Worm (Caenorhabditis elegans): ENCODE measurements around the gene C25D7.16.

DNA sequence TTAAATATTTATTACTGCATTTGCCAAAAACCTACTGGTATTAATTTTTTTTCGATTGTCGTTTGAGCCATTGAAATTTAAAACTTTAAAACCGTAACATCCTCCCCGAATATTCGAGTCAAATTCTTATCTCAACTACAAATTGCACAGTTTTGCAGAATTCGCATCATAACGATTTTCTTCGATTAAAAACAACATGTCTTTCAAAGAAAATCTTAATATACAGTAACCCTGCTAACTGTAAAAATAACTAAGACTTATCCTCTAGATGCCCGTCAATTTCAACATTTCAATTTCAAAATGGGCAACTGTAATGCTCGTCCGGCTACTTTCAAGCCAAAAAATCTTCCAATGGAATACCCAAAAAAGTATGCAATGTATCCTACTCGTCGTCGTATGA is 35.2 kb upstream of the C25D7.16 start, which contains the start of gene F14H8.5:
- TF ChIP-seq ama-1 (optimal IDR thresholded peaks at IDR 0.05) (no peak), ama-1 (GFP tag; optimal IDR thresholded peaks at IDR 0.05) (no peak), mcd-1 (GFP tag; IDR thresholded peaks at IDR 0.05) (no peak), Y53F4B.3 (GFP tag; IDR thresholded peaks at IDR 0.05) (no peak), rcor-1 (GFP tag; IDR thresholded peaks at IDR 0.05) (no peak), Y53G8AR.9 (GFP tag; conservative IDR thresholded peaks at IDR 0.05) (no peak), ztf-28 (GFP tag; IDR thresholded peaks at IDR 0.05) (no peak), ccch-3 (GFP tag; optimal IDR thresholded peaks at IDR 0.05) (no peak)

All from whole organism, young adult.